Worm (Caenorhabditis elegans) whole organism, L4 larva: ENCODE measurements around the gene Y69A2AR.50.

Experiments used
- T20F7.1 ChIP-seq: fragments of 200-800 bp; sonication (Bioruptor generic); optimal IDR thresholded peaks from 2 replicates; lab custom pipeline; 2018; ENCODE audit warnings: mild to moderate bottlenecking, missing genetic modification characterization, missing compliant biosample characterization
- aha-1 ChIP-seq: fragments of 150-350 bp; peaks from one replicate; lab custom pipeline; 2014; ENCODE audit warnings: missing biosample characterization, missing genetic modification characterization
- cey-2 ChIP-seq: sonication (generic microtip); optimal IDR thresholded peaks from 3 replicates; lab custom pipeline; 2017; ENCODE audit warnings: missing genetic modification characterization, mild to moderate bottlenecking, missing compliant biosample characterization, antibody characterized with exemption, borderline replicate concordance; ENCODE audit not compliant: insufficient read depth
- egl-27 ChIP-seq: sonication (generic microtip); optimal IDR thresholded peaks from 3 replicates; lab custom pipeline; 2017; ENCODE audit warnings: missing biosample characterization, missing genetic modification reagents, missing genetic modification characterization
- gei-8 ChIP-seq: fragments of 200-800 bp; sonication (Bioruptor generic); optimal IDR thresholded peaks from 2 replicates; lab custom pipeline; 2018; ENCODE audit warnings: mild to moderate bottlenecking, missing genetic modification characterization, missing compliant biosample characterization
- jun-1 ChIP-seq: fragments of 150-350 bp; optimal IDR thresholded peaks from 2 replicates; lab custom pipeline; 2014; ENCODE audit warnings: missing biosample characterization, missing genetic modification reagents, missing genetic modification characterization
- nhr-28 ChIP-seq: fragments of 150-350 bp; optimal IDR thresholded peaks from 2 replicates; lab custom pipeline; 2014; ENCODE audit warnings: missing biosample characterization, missing genetic modification characterization
- nhr-42 ChIP-seq: fragments of 200-800 bp; sonication (Bioruptor generic); IDR thresholded peaks from 2 replicates; pipeline ENCODE4 v1.3.6; 2022; ENCODE audit warnings: missing genetic modification characterization, missing compliant biosample characterization
- nhr-6 ChIP-seq: fragments of 150-350 bp; optimal IDR thresholded peaks from 2 replicates; lab custom pipeline; 2014; ENCODE audit warnings: missing biosample characterization, missing genetic modification characterization
- pha-4 ChIP-seq, 2 experiments: fragments of 150-350 bp in 1 of 2; fragments of 200-800 bp in 1 of 2; sonication (Bioruptor generic) in 1 of 2; IDR thresholded peaks in 1 of 2; optimal IDR thresholded peaks in 1 of 2; 2 replicates each; pipeline versions ENCODE4 v1.3.6 to Lab custom; 2014 to 2022; ENCODE audit warnings: missing genetic modification characterization in 2 of 2, missing genetic modification reagents in 2 of 2, missing biosample characterization in 1 of 2, missing compliant biosample characterization in 1 of 2
- skn-1 ChIP-seq: fragments of 150-350 bp; optimal IDR thresholded peaks from 2 replicates; lab custom pipeline; 2014; ENCODE audit warnings: missing biosample characterization, missing genetic modification characterization
- zfp-2 ChIP-seq: sonication (generic microtip); optimal IDR thresholded peaks from 2 replicates; lab custom pipeline; 2016; ENCODE audit warnings: mild to moderate bottlenecking, missing genetic modification characterization, missing compliant biosample characterization

DNA sequence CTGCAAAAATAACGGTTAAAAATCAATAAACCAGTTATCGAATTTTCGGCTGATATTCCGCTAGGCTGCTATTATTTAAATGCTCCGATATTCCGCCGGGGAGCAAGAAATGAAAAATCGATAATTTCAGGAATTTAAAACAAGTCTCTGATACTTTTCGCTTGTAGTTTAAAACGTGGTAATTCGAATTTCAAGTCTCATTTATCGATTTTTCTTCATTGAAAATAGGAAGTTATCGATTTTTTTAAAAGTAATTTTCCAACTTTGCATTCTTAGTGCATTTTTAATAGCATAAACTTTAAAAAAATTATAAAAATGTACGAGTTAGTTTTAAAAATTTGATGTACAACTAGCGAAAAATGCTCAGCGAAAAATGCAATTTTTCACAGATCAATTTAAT lies 9.9 kb upstream of the Y69A2AR.50 start:
- TF ChIP-seq nhr-42 (GFP tag; lab: Robert Waterston, UW) (no peak), nhr-28 (no peak), jun-1 (no peak), nhr-6 (tag; lab: Kevin White, UChicago) (no peak), skn-1 (no peak), T20F7.1 (no peak), cey-2 (tag; lab: Kevin White, UChicago) (no peak), zfp-2 (no peak), gei-8 (GFP tag; lab: Kevin White, UChicago) (no peak), pha-4 (GFP tag; IDR thresholded peaks at IDR 0.05; lab: Robert Waterston, UW) (no peak), pha-4 (tag; optimal IDR thresholded peaks at IDR 0.05; lab: Kevin White, UChicago) (no peak), aha-1 (tag; lab: Kevin White, UChicago) (no peak), egl-27 (tag; lab: Kevin White, UChicago) (no peak)
